Fruit fly (Drosophila melanogaster) whole organism, embryonic: ENCODE measurements around the gene CG10333.

ENCODE experiments used
- Ada2b ChIP-seq: fragments of 200-800 bp; sonication (Bioruptor generic); IDR thresholded peaks from 2 replicates; pipeline ENCODE4 v1.3.6; 2022; ENCODE audit warnings: missing biosample characterization, missing genetic modification characterization
- Atf6 ChIP-seq: fragments of 200-800 bp; sonication (Bioruptor generic); IDR thresholded peaks from 2 replicates; pipeline ENCODE4 v1.3.6; 2022; ENCODE audit warnings: missing biosample characterization, missing genetic modification characterization
- CG10209 ChIP-seq: fragments of 200-800 bp; sonication (Bioruptor generic); optimal IDR thresholded peaks from 3 replicates; lab custom pipeline; 2017; ENCODE audit warnings: missing biosample characterization, mild to moderate bottlenecking, missing genetic modification characterization, missing genetic modification reagents
- CG10654 ChIP-seq: fragments of 200-800 bp; sonication (Bioruptor generic); optimal IDR thresholded peaks from 2 replicates; lab custom pipeline; 2016; ENCODE audit warnings: missing biosample characterization, missing genetic modification characterization
- CG11085 ChIP-seq: fragments of 200-800 bp; sonication (Bioruptor generic); IDR thresholded peaks from 2 replicates; pipeline ENCODE4 v1.3.6; 2022; ENCODE audit warnings: missing biosample characterization, missing genetic modification characterization
- CG11723 ChIP-seq: fragments of 200-800 bp; sonication (Bioruptor generic); optimal IDR thresholded peaks from 2 replicates; lab custom pipeline; 2017; ENCODE audit warnings: missing biosample characterization, mild to moderate bottlenecking, missing genetic modification characterization
- CG12744 ChIP-seq: fragments of 200-800 bp; sonication (Bioruptor generic); optimal IDR thresholded peaks from 2 replicates; lab custom pipeline; 2016; ENCODE audit warnings: missing biosample characterization, missing genetic modification characterization
- CG17829 ChIP-seq: fragments of 200-800 bp; optimal IDR thresholded peaks from 2 replicates; lab custom pipeline; 2019; ENCODE audit warnings: missing biosample characterization, mild to moderate bottlenecking, missing genetic modification characterization, moderate library complexity
- CG18476 ChIP-seq: fragments of 200-800 bp; sonication (Bioruptor generic); optimal IDR thresholded peaks from 2 replicates; lab custom pipeline; 2016; ENCODE audit warnings: missing biosample characterization, mild to moderate bottlenecking, missing genetic modification characterization
- CG2129 ChIP-seq: fragments of 200-800 bp; sonication (Bioruptor generic); IDR thresholded peaks from 2 replicates; pipeline ENCODE4 v1.3.6; 2022; ENCODE audit warnings: missing biosample characterization, missing genetic modification characterization; ENCODE audit not compliant: partially characterized antibody
- CG30431 ChIP-seq: fragments of 200-800 bp; sonication (Bioruptor generic); optimal IDR thresholded peaks from 2 replicates; lab custom pipeline; 2017; ENCODE audit warnings: missing biosample characterization, missing genetic modification characterization
- CG3065 ChIP-seq: fragments of 200-800 bp; sonication (Bioruptor generic); optimal IDR thresholded peaks from 2 replicates; lab custom pipeline; 2016; ENCODE audit warnings: missing biosample characterization, missing genetic modification characterization
- CG31388 ChIP-seq: fragments of 200-800 bp; sonication (Bioruptor generic); optimal IDR thresholded peaks from 2 replicates; lab custom pipeline; 2016; ENCODE audit warnings: missing biosample characterization, missing genetic modification characterization
- CG32532 ChIP-seq: fragments of 200-800 bp; sonication (Bioruptor generic); IDR thresholded peaks from 2 replicates; pipeline ENCODE4 v1.3.6; 2022; ENCODE audit warnings: missing biosample characterization, missing genetic modification characterization
- CG34422 ChIP-seq: fragments of 200-800 bp; sonication (Bioruptor generic); IDR thresholded peaks from 3 replicates; pipeline ENCODE4 v1.3.6; 2022; ENCODE audit warnings: missing biosample characterization, missing genetic modification characterization
- CG4404 ChIP-seq: fragments of 200-800 bp; sonication (Bioruptor generic); IDR thresholded peaks from 2 replicates; pipeline ENCODE4 v1.3.6; 2022; ENCODE audit warnings: missing biosample characterization, missing genetic modification characterization
- CG4820 ChIP-seq: fragments of 200-800 bp; sonication (Bioruptor generic); optimal IDR thresholded peaks from 3 replicates; lab custom pipeline; 2016; ENCODE audit warnings: missing biosample characterization, missing genetic modification characterization
- CG4854 ChIP-seq: fragments of 200-800 bp; sonication (Bioruptor generic); optimal IDR thresholded peaks from 2 replicates; lab custom pipeline; 2016; ENCODE audit warnings: missing biosample characterization, missing genetic modification characterization, inconsistent platforms
- CG6689 ChIP-seq: fragments of 200-800 bp; sonication (Bioruptor generic); IDR thresholded peaks from 2 replicates; pipeline ENCODE4 v1.3.6; 2022; ENCODE audit warnings: missing biosample characterization, missing genetic modification characterization
- CG7372 ChIP-seq: fragments of 200-800 bp; sonication (Bioruptor generic); IDR thresholded peaks from 2 replicates; pipeline ENCODE4 v1.3.6; 2022; ENCODE audit warnings: missing biosample characterization, missing genetic modification characterization
- CG7963 ChIP-seq: fragments of 200-800 bp; sonication (Bioruptor generic); IDR thresholded peaks from 3 replicates; pipeline ENCODE4 v1.3.6; 2022; ENCODE audit warnings: missing biosample characterization, missing genetic modification characterization; ENCODE audit not compliant: partially characterized antibody
- CG8290 ChIP-seq, 3 experiments: fragments of 200-800 bp; sonication (Bioruptor generic); optimal IDR thresholded peaks; 2 replicates each; lab custom pipeline; 2016 to 2019; ENCODE audit warnings: missing biosample characterization in 3 of 3, missing genetic modification characterization in 3 of 3, mild to moderate bottlenecking in 2 of 3, moderate library complexity in 1 of 3
- CG8388 ChIP-seq: fragments of 200-800 bp; sonication (Bioruptor generic); optimal IDR thresholded peaks from 2 replicates; lab custom pipeline; 2019; ENCODE audit warnings: missing biosample characterization, mild to moderate bottlenecking, missing genetic modification characterization, moderate library complexity
- CG8765 ChIP-seq: fragments of 200-800 bp; sonication (Bioruptor generic); IDR thresholded peaks from 2 replicates; pipeline ENCODE4 v1.3.6; 2022; ENCODE audit warnings: missing biosample characterization, missing genetic modification characterization
- CG9817 ChIP-seq: fragments of 200-800 bp; sonication (Bioruptor generic); optimal IDR thresholded peaks from 2 replicates; lab custom pipeline; 2018; ENCODE audit warnings: missing biosample characterization, mild to moderate bottlenecking, missing genetic modification characterization, moderate library complexity
- CkIIα-i1 ChIP-seq: fragments of 200-800 bp; sonication (Bioruptor generic); IDR thresholded peaks from 2 replicates; pipeline ENCODE4 v1.3.6; 2022; ENCODE audit warnings: missing biosample characterization, missing genetic modification characterization
- Ets97D ChIP-seq: fragments of 200-800 bp; sonication (Bioruptor generic); optimal IDR thresholded peaks from 3 replicates; lab custom pipeline; 2016; ENCODE audit warnings: missing biosample characterization, missing genetic modification characterization
- Fer1 ChIP-seq: fragments of 200-800 bp; sonication (Bioruptor generic); optimal IDR thresholded peaks from 2 replicates; lab custom pipeline; 2017; ENCODE audit warnings: missing biosample characterization, mild to moderate bottlenecking, missing genetic modification characterization
- H2.0 ChIP-seq: fragments of 200-800 bp; sonication (Bioruptor generic); IDR thresholded peaks from 2 replicates; pipeline ENCODE4 v1.3.6; 2022; ENCODE audit warnings: missing biosample characterization, missing genetic modification characterization
- Hmr ChIP-seq: fragments of 200-800 bp; sonication (Bioruptor generic); optimal IDR thresholded peaks from 3 replicates; lab custom pipeline; 2017; ENCODE audit warnings: mild to moderate bottlenecking, missing biosample characterization, missing genetic modification reagents, missing genetic modification characterization
- Hr39 ChIP-seq: fragments of >200 bp; optimal IDR thresholded peaks from 2 replicates; lab custom pipeline; 2017
- Hr78 ChIP-seq, 2 experiments: fragments of 200-800 bp in 1 of 2; fragments of >200 bp in 1 of 2; sonication (Bioruptor generic) in 1 of 2; optimal IDR thresholded peaks; 2 replicates each; lab custom pipeline; 2017 to 2019; ENCODE audit warnings: missing biosample characterization in 2 of 2, missing genetic modification characterization in 2 of 2, mild to moderate bottlenecking in 1 of 2, moderate library complexity in 1 of 2
- MBD-R2 ChIP-seq: fragments of 200-800 bp; sonication (Bioruptor generic); IDR thresholded peaks from 2 replicates; pipeline ENCODE4 v1.3.6; 2022; ENCODE audit warnings: missing biosample characterization, missing genetic modification characterization
- Nf-YA ChIP-seq: fragments of 200-800 bp; sonication (Bioruptor generic); IDR thresholded peaks from 2 replicates; pipeline ENCODE4 v1.3.6; 2022; ENCODE audit warnings: missing biosample characterization, missing genetic modification characterization
- Ssrp ChIP-seq: fragments of 200-800 bp; sonication (Bioruptor generic); optimal IDR thresholded peaks from 2 replicates; lab custom pipeline; 2018; ENCODE audit warnings: missing biosample characterization, mild to moderate bottlenecking, missing genetic modification characterization, moderate library complexity
- ase ChIP-seq: fragments of 200-800 bp; sonication (Bioruptor generic); IDR thresholded peaks from 3 replicates; pipeline ENCODE4 v1.3.6; 2022; ENCODE audit warnings: missing biosample characterization, missing genetic modification characterization
- btn ChIP-seq: fragments of 200-800 bp; sonication (Bioruptor generic); optimal IDR thresholded peaks from 2 replicates; lab custom pipeline; 2016; ENCODE audit warnings: missing biosample characterization, missing genetic modification characterization
- crc ChIP-seq: fragments of 200-800 bp; sonication (Bioruptor generic); optimal IDR thresholded peaks from 2 replicates; lab custom pipeline; 2016; ENCODE audit warnings: missing biosample characterization, missing genetic modification characterization
- emc ChIP-seq: fragments of 200-800 bp; sonication (Bioruptor generic); optimal IDR thresholded peaks from 2 replicates; lab custom pipeline; 2016; ENCODE audit warnings: missing biosample characterization, missing genetic modification characterization
- gcm ChIP-seq: fragments of 200-800 bp; sonication (Bioruptor generic); optimal IDR thresholded peaks from 2 replicates; lab custom pipeline; 2019; ENCODE audit warnings: missing biosample characterization, mild to moderate bottlenecking, missing genetic modification characterization, moderate library complexity
- grau ChIP-seq: fragments of 200-800 bp; optimal IDR thresholded peaks from 3 replicates; lab custom pipeline; 2019; ENCODE audit warnings: missing biosample characterization, mild to moderate bottlenecking, missing genetic modification characterization, moderate library complexity
- gt ChIP-seq: fragments of 200-800 bp; sonication (Bioruptor generic); IDR thresholded peaks from 2 replicates; pipeline ENCODE4 v1.3.6; 2022; ENCODE audit warnings: missing biosample characterization, missing genetic modification characterization
- mld ChIP-seq: fragments of 200-800 bp; sonication (Bioruptor generic); IDR thresholded peaks from 3 replicates; pipeline ENCODE4 v1.3.6; 2022; ENCODE audit warnings: missing biosample characterization, missing genetic modification characterization; ENCODE audit not compliant: partially characterized antibody
- onecut ChIP-seq: fragments of 200-800 bp; sonication (Bioruptor generic); IDR thresholded peaks from 2 replicates; pipeline ENCODE4 v1.3.6; 2022; ENCODE audit warnings: missing biosample characterization, missing genetic modification characterization
- prd ChIP-seq, 3 experiments: fragments of >200 bp in 2 of 3; fragments of 200-800 bp in 1 of 3; sonication (Bioruptor generic) in 1 of 3; optimal IDR thresholded peaks in 2 of 3; IDR thresholded peaks in 1 of 3; 2 replicates in 2 of 3; 3 replicates in 1 of 3; pipeline versions ENCODE4 v1.3.6 to Lab custom; 2017 to 2022; ENCODE audit warnings: missing biosample characterization in 1 of 3, missing genetic modification characterization in 1 of 3
- sim ChIP-seq: fragments of 200-800 bp; sonication (Bioruptor generic); IDR thresholded peaks from 2 replicates; pipeline ENCODE4 v1.3.6; 2022; ENCODE audit warnings: missing biosample characterization, missing genetic modification characterization
- sna ChIP-seq: fragments of 200-800 bp; sonication (Bioruptor generic); IDR thresholded peaks from 2 replicates; pipeline ENCODE4 v1.3.6; 2022; ENCODE audit warnings: missing biosample characterization, missing genetic modification characterization; ENCODE audit not compliant: partially characterized antibody
- twi ChIP-seq: fragments of 200-800 bp; optimal IDR thresholded peaks from 2 replicates; lab custom pipeline; 2019; ENCODE audit warnings: missing biosample characterization, mild to moderate bottlenecking, missing genetic modification characterization, moderate library complexity
- unc-4 ChIP-seq: fragments of 200-800 bp; sonication (Bioruptor generic); IDR thresholded peaks from 2 replicates; pipeline ENCODE4 v1.3.6; 2022; ENCODE audit warnings: missing biosample characterization, missing genetic modification characterization; ENCODE audit not compliant: partially characterized antibody
- vfl ChIP-seq: fragments of 200-800 bp; sonication (Bioruptor generic); optimal IDR thresholded peaks from 2 replicates; lab custom pipeline; 2016; ENCODE audit warnings: missing biosample characterization, missing genetic modification characterization
- zfh1 ChIP-seq: fragments of 200-800 bp; sonication (Bioruptor generic); IDR thresholded peaks from 3 replicates; pipeline ENCODE4 v1.3.6; 2022; ENCODE audit warnings: missing biosample characterization, missing genetic modification characterization

The CG10333 gene

DNA sequence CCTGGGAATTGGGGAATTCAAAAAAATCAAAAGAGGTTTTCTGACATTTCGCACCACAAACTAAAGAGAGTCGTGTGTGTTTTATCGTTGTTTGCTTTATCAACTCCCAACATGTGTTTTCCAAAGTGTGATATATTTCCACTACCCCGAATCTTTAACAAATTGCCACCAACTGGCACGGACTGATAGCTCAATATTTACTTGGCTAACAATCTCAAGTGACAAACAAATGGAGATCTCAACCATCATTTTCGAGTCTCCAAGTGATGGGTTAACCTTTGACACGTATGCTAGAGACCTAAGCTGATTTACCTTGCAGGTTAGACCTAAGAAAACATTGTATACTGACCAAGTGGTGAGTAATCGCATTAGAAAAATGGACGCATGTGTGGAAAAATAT, 18.8 kb downstream of the CG10333 start (continued):
- TF ChIP-seq gcm: peak; percentile 6
- TF ChIP-seq CG8765 (GFP tag; lab: Robert Waterston, UW): no peak
- TF ChIP-seq Fer1 (GFP tag; lab: Kevin White, UChicago): no peak
- TF ChIP-seq sim (GFP tag; lab: Robert Waterston, UW): peak; percentile 32; the same call in 1 of the 2 replicates
- TF ChIP-seq Hmr (GFP tag; lab: Kevin White, UChicago): no peak
- no peak for TF ChIP-seq zfh1 (GFP tag; lab: Robert Waterston, UW)
- TF ChIP-seq CG11085: no peak
- TF ChIP-seq CG3065 (GFP tag; lab: Kevin White, UChicago): no peak
- TF ChIP-seq gt (GFP tag; lab: Robert Waterston, UW): no peak
- no peak for TF ChIP-seq CG4404 (GFP tag; lab: Robert Waterston, UW)
- TF ChIP-seq CG34422: no peak
- TF ChIP-seq Hr39 (lab: Kevin White, UChicago): no peak
- no peak for TF ChIP-seq CG6689 (GFP tag; lab: Robert Waterston, UW)
- TF ChIP-seq CG10209 (GFP tag; lab: Kevin White, UChicago): peak; percentile 27
- no peak for TF ChIP-seq CkIIα-i1 (GFP tag; lab: Robert Waterston, UW)
- no peak for TF ChIP-seq Nf-YA (GFP tag; lab: Robert Waterston, UW)
- no peak for TF ChIP-seq Ssrp (tag; lab: Kevin White, UChicago)
- no peak for TF ChIP-seq Ets97D
- no peak for TF ChIP-seq CG11723 (GFP tag; lab: Kevin White, UChicago)
- peak; percentile 82 for TF ChIP-seq twi (tag; lab: Kevin White, UChicago)
- TF ChIP-seq crc (GFP tag; lab: Kevin White, UChicago): peak; percentile 12
- no peak for TF ChIP-seq CG10654
- no peak for TF ChIP-seq CG8388 (GFP tag; lab: Kevin White, UChicago)
- no peak for TF ChIP-seq grau
- TF ChIP-seq CG7963 (GFP tag; lab: Robert Waterston, UW): no peak
- TF ChIP-seq CG12744: no peak
- no peak for TF ChIP-seq vfl (GFP tag; lab: Kevin White, UChicago)
- no peak for TF ChIP-seq onecut (GFP tag; lab: Robert Waterston, UW)
- no peak for TF ChIP-seq prd (optimal IDR thresholded peaks at IDR 0.05; lab: Kevin White, UChicago)
- no peak for TF ChIP-seq prd (GFP tag; IDR thresholded peaks at IDR 0.05; lab: Robert Waterston, UW)
- no peak for TF ChIP-seq CG18476 (GFP tag; lab: Kevin White, UChicago)
- TF ChIP-seq CG8290 (GFP tag; optimal IDR thresholded peaks at IDR 0.05; lab: Kevin White, UChicago): no peak
- TF ChIP-seq CG8290 (tag; optimal IDR thresholded peaks at IDR 0.05; lab: Kevin White, UChicago): peak; percentile 30 to 65
- TF ChIP-seq CG7372 (GFP tag; lab: Robert Waterston, UW): no peak
- no peak for TF ChIP-seq mld (GFP tag; lab: Robert Waterston, UW)
- TF ChIP-seq CG2129 (GFP tag; lab: Robert Waterston, UW): no peak
- no peak for TF ChIP-seq CG4820 (GFP tag; lab: Kevin White, UChicago)
- no peak for TF ChIP-seq CG9817 (tag; lab: Kevin White, UChicago)
- TF ChIP-seq H2.0: no peak
- no peak for TF ChIP-seq unc-4 (GFP tag; lab: Robert Waterston, UW)
- no peak for TF ChIP-seq CG30431 (GFP tag; lab: Kevin White, UChicago)
- TF ChIP-seq MBD-R2 (GFP tag; lab: Robert Waterston, UW): no peak
- no peak for TF ChIP-seq CG31388 (GFP tag; lab: Kevin White, UChicago)
- no peak for TF ChIP-seq CG17829 (tag; lab: Kevin White, UChicago)
- TF ChIP-seq ase (GFP tag; lab: Robert Waterston, UW): no peak
- no peak for TF ChIP-seq emc (GFP tag; lab: Kevin White, UChicago)
- no peak for TF ChIP-seq CG4854
- no peak for TF ChIP-seq CG32532 (GFP tag; lab: Robert Waterston, UW)
- TF ChIP-seq btn (GFP tag; lab: Kevin White, UChicago): no peak
- no peak for TF ChIP-seq Atf6 (GFP tag; lab: Robert Waterston, UW)
- TF ChIP-seq Hr78 (GFP tag; optimal IDR thresholded peaks at IDR 0.05; lab: Kevin White, UChicago): peak in 1 of 2 experiments; percentile 87
- no peak for TF ChIP-seq sna
- TF ChIP-seq Ada2b (GFP tag; lab: Robert Waterston, UW): no peak
